Fruit fly (Drosophila melanogaster): ENCODE results near the gene CG34293.

The CG34293 gene

DNA sequence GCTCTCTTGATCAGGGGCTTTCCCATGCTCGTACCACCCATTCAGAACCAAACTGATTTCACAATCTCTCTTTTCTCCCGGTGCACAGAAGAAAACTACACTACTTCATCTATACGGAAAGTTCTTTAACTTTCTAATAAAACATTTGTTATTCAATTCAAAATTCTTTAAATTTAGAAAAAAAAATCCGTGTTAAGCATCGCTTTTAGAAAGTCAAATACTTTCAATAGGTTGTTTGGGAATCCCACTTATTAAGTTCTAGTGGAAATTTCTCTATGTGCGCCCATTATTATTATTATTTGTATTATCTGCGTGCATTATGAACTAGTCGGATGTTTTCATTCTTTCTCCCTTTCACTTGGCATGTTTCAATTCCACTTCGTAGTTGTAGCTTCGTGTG lies 27.7 kb upstream of the CG34293 start:
- no peak for TF ChIP-seq fkh (GFP tag; optimal IDR thresholded peaks at IDR 0.05)
- TF ChIP-seq CG3919 (GFP tag; optimal IDR thresholded peaks at IDR 0.05), result no peak
- TF ChIP-seq CG11762 (GFP tag; optimal IDR thresholded peaks at IDR 0.05; ENCODE audit: insufficient read depth), result no peak
- peak; percentile 66 for TF ChIP-seq CG32006 (GFP tag; optimal IDR thresholded peaks at IDR 0.05)
- TF ChIP-seq spab (GFP tag; optimal IDR thresholded peaks at IDR 0.05), result no peak
- peak in 1 of 2 experiments; percentile 35 for TF ChIP-seq salr (GFP tag; optimal IDR thresholded peaks at IDR 0.05)
- TF ChIP-seq CG4318 (GFP tag; optimal IDR thresholded peaks at IDR 0.05), result peak; percentile 12
- no peak for TF ChIP-seq Smox (GFP tag; optimal IDR thresholded peaks at IDR 0.05)
- TF ChIP-seq Eip93F (GFP tag; optimal IDR thresholded peaks at IDR 0.05), result no peak
- peak; percentile 14 for TF ChIP-seq net (GFP tag; optimal IDR thresholded peaks at IDR 0.05)
- TF ChIP-seq CG31627 (GFP tag; optimal IDR thresholded peaks at IDR 0.05), result no peak
- TF ChIP-seq CG6808 (GFP tag; optimal IDR thresholded peaks at IDR 0.05), result no peak
- no peak for TF ChIP-seq Blimp-1 (GFP tag; optimal IDR thresholded peaks at IDR 0.05)
- peak; percentile 46; the same call in 1 of the 3 replicates for TF ChIP-seq CG6163 (GFP tag; IDR thresholded peaks at IDR 0.05)
- TF ChIP-seq fd59A (GFP tag; optimal IDR thresholded peaks at IDR 0.05), result no peak
- TF ChIP-seq achi (GFP tag; optimal IDR thresholded peaks at IDR 0.05), result peak; percentile 12
- peak; percentile 58 for TF ChIP-seq Hr4 (GFP tag; optimal IDR thresholded peaks at IDR 0.05)
- peak; percentile 47 for TF ChIP-seq Ets96B (tag; optimal IDR thresholded peaks at IDR 0.05)
- peak; percentile 66 for TF ChIP-seq eg (GFP tag; IDR thresholded peaks at IDR 0.05)
- TF ChIP-seq CG8119 (GFP tag; IDR thresholded peaks at IDR 0.05), result peak; percentile 69
- no peak for TF ChIP-seq acj6 (GFP tag; optimal IDR thresholded peaks at IDR 0.05)
- peak; percentile 80 for TF ChIP-seq Eip78C (GFP tag)
- no peak for TF ChIP-seq Hr39 (GFP tag; optimal IDR thresholded peaks at IDR 0.05)
- no peak for TF ChIP-seq lz (GFP tag; optimal IDR thresholded peaks at IDR 0.05)
- TF ChIP-seq CG9139 (GFP tag; optimal IDR thresholded peaks at IDR 0.05), result no peak
- TF ChIP-seq CG11902 (GFP tag; optimal IDR thresholded peaks at IDR 0.05), result no peak
- TF ChIP-seq CG6276 (GFP tag; optimal IDR thresholded peaks at IDR 0.05), result peak; percentile 34
- TF ChIP-seq esn (GFP tag; optimal IDR thresholded peaks at IDR 0.05), result no peak
- TF ChIP-seq CG10631 (GFP tag; optimal IDR thresholded peaks at IDR 0.05), result no peak
- no peak for TF ChIP-seq CG8632 (GFP tag; optimal IDR thresholded peaks at IDR 0.05)
- no peak for TF ChIP-seq CG7368 (GFP tag; optimal IDR thresholded peaks at IDR 0.05)
- no peak for TF ChIP-seq dsx (GFP tag; optimal IDR thresholded peaks at IDR 0.05; ENCODE audit: poor library complexity, severe bottlenecking)
- no peak for TF ChIP-seq Lpt (GFP tag; optimal IDR thresholded peaks at IDR 0.05)
- TF ChIP-seq vri (GFP tag; optimal IDR thresholded peaks at IDR 0.05), result no peak
- no peak for TF ChIP-seq Eip75B (GFP tag; optimal IDR thresholded peaks at IDR 0.05)
- TF ChIP-seq Sox14 (GFP tag; optimal IDR thresholded peaks at IDR 0.05), result peak; percentile 15
- TF ChIP-seq CG15336 (GFP tag; IDR thresholded peaks at IDR 0.05), result peak; percentile 63
- no peak for TF ChIP-seq ss (GFP tag; optimal IDR thresholded peaks at IDR 0.05)
- TF ChIP-seq dac (GFP tag; optimal IDR thresholded peaks at IDR 0.05), result no peak
- no peak for TF ChIP-seq fd85E (GFP tag; optimal IDR thresholded peaks at IDR 0.05)
- peak; percentile 10 for TF ChIP-seq CG3032 (tag; optimal IDR thresholded peaks at IDR 0.05)
- no peak for TF ChIP-seq Sox102F (GFP tag; optimal IDR thresholded peaks at IDR 0.05)
- no peak for TF ChIP-seq Sox15 (GFP tag; optimal IDR thresholded peaks at IDR 0.05)
- peak; percentile 8 for TF ChIP-seq CG10669 (GFP tag; optimal IDR thresholded peaks at IDR 0.05)
- no peak for TF ChIP-seq CG8319 (GFP tag; optimal IDR thresholded peaks at IDR 0.05)
- TF ChIP-seq Ets21C (GFP tag; optimal IDR thresholded peaks at IDR 0.05), result no peak
- TF ChIP-seq topi (GFP tag; optimal IDR thresholded peaks at IDR 0.05), result no peak
- no peak for TF ChIP-seq Met (GFP tag; optimal IDR thresholded peaks at IDR 0.05)
- peak; percentile 62 for TF ChIP-seq Gug (GFP tag; IDR thresholded peaks at IDR 0.05)
- no peak for TF ChIP-seq CG1621 (tag; optimal IDR thresholded peaks at IDR 0.05)
- no peak for TF ChIP-seq CG11294 (GFP tag; IDR thresholded peaks at IDR 0.05)
- TF ChIP-seq OdsH (GFP tag; optimal IDR thresholded peaks at IDR 0.05), result peak; percentile 20
- no peak for TF ChIP-seq cyc (GFP tag; optimal IDR thresholded peaks at IDR 0.05)

Data from whole organism, prepupa.